Worm (Caenorhabditis elegans) whole organism, L1 larva: Measurements from ENCODE around the gene ttr-1.

ENCODE experiments used
- aly-2 ChIP-seq: fragments of 150-350 bp; optimal IDR thresholded peaks from 2 replicates; lab custom pipeline; 2014; ENCODE audit warnings: missing biosample characterization, missing genetic modification characterization
- dpl-1 ChIP-seq, 3 experiments: fragments of 150-350 bp in 2 of 3; sonication (generic microtip) in 1 of 3; optimal IDR thresholded peaks; 2 replicates each; lab custom pipeline; 2014 to 2017; ENCODE audit warnings: missing biosample characterization in 3 of 3, missing genetic modification characterization in 3 of 3, missing genetic modification reagents in 3 of 3
- egl-27 ChIP-seq, 2 experiments: fragments of 150-350 bp in 1 of 2; sonication (generic microtip); optimal IDR thresholded peaks; 3 replicates each; lab custom pipeline; 2017 to 2018; ENCODE audit warnings: missing biosample characterization in 2 of 2, missing genetic modification characterization in 2 of 2, missing genetic modification reagents in 2 of 2
- nhr-76 ChIP-seq: sonication (generic microtip); optimal IDR thresholded peaks from 2 replicates; lab custom pipeline; 2017; ENCODE audit warnings: missing biosample characterization, missing genetic modification characterization
- unc-62 ChIP-seq: fragments of 150-350 bp; optimal IDR thresholded peaks from 2 replicates; lab custom pipeline; 2014; ENCODE audit warnings: missing biosample characterization, missing genetic modification reagents, missing genetic modification characterization
- ztf-11 ChIP-seq, 2 experiments: sonication (generic microtip); optimal IDR thresholded peaks; 2 replicates each; lab custom pipeline; 2016 to 2017; ENCODE audit warnings: missing genetic modification characterization in 2 of 2, missing biosample characterization in 1 of 2, missing compliant biosample characterization in 1 of 2

- TF ChIP-seq egl-27 (tag; optimal IDR thresholded peaks at IDR 0.05; lab: Kevin White, UChicago) = no peak
- TF ChIP-seq aly-2 (tag; lab: Kevin White, UChicago) = no peak
- no peak for TF ChIP-seq nhr-76 (tag; lab: Kevin White, UChicago)
- no peak for TF ChIP-seq ztf-11 (tag; optimal IDR thresholded peaks at IDR 0.05; lab: Kevin White, UChicago)
- TF ChIP-seq dpl-1 (GFP tag; optimal IDR thresholded peaks at IDR 0.05; lab: Kevin White, UChicago) = no peak
- TF ChIP-seq unc-62 (GFP tag; lab: Kevin White, UChicago) = no peak
Observed at ce11 chrIII:9905307-9905706, 23.6 kb upstream of the ttr-1 start.
